Worm (Caenorhabditis elegans) whole organism, L4 larva: ENCODE data around the gene snr-5.

Experiments used
- F37D6.2 ChIP-seq: sonication (generic microtip); optimal IDR thresholded peaks from 2 replicates; lab custom pipeline; 2016; ENCODE audit warnings: mild to moderate bottlenecking, missing genetic modification characterization, missing compliant biosample characterization
- F49E8.2 ChIP-seq: sonication (generic microtip); optimal IDR thresholded peaks from 2 replicates; lab custom pipeline; 2016; ENCODE audit warnings: missing compliant biosample characterization, mild to moderate bottlenecking, missing genetic modification characterization, borderline replicate concordance
- Y105C5A.15 ChIP-seq: fragments of 200-800 bp; sonication (Bioruptor generic); IDR thresholded peaks from 2 replicates; pipeline ENCODE4 v1.3.6; 2022; ENCODE audit warnings: missing genetic modification characterization, missing compliant biosample characterization
- Y75B8A.6 ChIP-seq: fragments of 200-800 bp; sonication (Bioruptor generic); IDR thresholded peaks from 2 replicates; pipeline ENCODE4 v1.3.6; 2022; ENCODE audit warnings: missing genetic modification reagents, missing genetic modification characterization, missing compliant biosample characterization
- ZK337.2 ChIP-seq: fragments of 200-800 bp; sonication (Bioruptor generic); IDR thresholded peaks from 2 replicates; pipeline ENCODE4 v1.3.6; 2022; ENCODE audit warnings: missing genetic modification reagents, missing genetic modification characterization, missing compliant biosample characterization
- aha-1 ChIP-seq: fragments of 150-350 bp; peaks from one replicate; lab custom pipeline; 2014; ENCODE audit warnings: missing biosample characterization, missing genetic modification characterization
- aly-2 ChIP-seq: sonication (generic microtip); optimal IDR thresholded peaks from 2 replicates; lab custom pipeline; 2018; ENCODE audit warnings: missing biosample characterization, missing genetic modification characterization
- ama-1 ChIP-seq: fragments of 150-350 bp; optimal IDR thresholded peaks from 2 replicates; lab custom pipeline; 2014; ENCODE audit warnings: inconsistent platforms, mixed read lengths
- attf-4 ChIP-seq: sonication (generic microtip); optimal IDR thresholded peaks from 3 replicates; lab custom pipeline; 2017; ENCODE audit warnings: missing biosample characterization, missing genetic modification characterization
- ceh-28 ChIP-seq: fragments of 150-350 bp; optimal IDR thresholded peaks from 2 replicates; lab custom pipeline; 2014; ENCODE audit warnings: missing biosample characterization, missing genetic modification reagents, missing genetic modification characterization
- ceh-44 ChIP-seq: fragments of 200-800 bp; sonication (Bioruptor generic); IDR thresholded peaks from 2 replicates; pipeline ENCODE4 v1.3.6; 2022; ENCODE audit warnings: missing genetic modification reagents, missing genetic modification characterization, missing compliant biosample characterization
- cey-2 ChIP-seq: sonication (generic microtip); optimal IDR thresholded peaks from 3 replicates; lab custom pipeline; 2017; ENCODE audit warnings: missing genetic modification characterization, mild to moderate bottlenecking, missing compliant biosample characterization, antibody characterized with exemption, borderline replicate concordance; ENCODE audit not compliant: insufficient read depth
- daf-16 ChIP-seq, 3 experiments: sonication (generic microtip); optimal IDR thresholded peaks; 2 replicates each; lab custom pipeline; 2016 to 2017; ENCODE audit warnings: missing genetic modification characterization in 3 of 3, missing genetic modification reagents in 3 of 3, mild to moderate bottlenecking in 2 of 3, missing compliant biosample characterization in 2 of 3, missing biosample characterization in 1 of 3, moderate library complexity in 1 of 3
- daf-19 ChIP-seq: fragments of 200-800 bp; sonication (Bioruptor generic); conservative IDR thresholded peaks from 2 replicates; pipeline ENCODE4 v1.3.6; 2022; ENCODE audit warnings: missing genetic modification characterization, missing compliant biosample characterization
- dpl-1 ChIP-seq: fragments of 150-350 bp; optimal IDR thresholded peaks from 2 replicates; lab custom pipeline; 2014; ENCODE audit warnings: missing biosample characterization, missing genetic modification reagents, missing genetic modification characterization
- duxl-1 ChIP-seq: sonication (generic microtip); optimal IDR thresholded peaks from 2 replicates; lab custom pipeline; 2016; ENCODE audit warnings: mild to moderate bottlenecking, missing genetic modification characterization, moderate library complexity, missing compliant biosample characterization; ENCODE audit not compliant: poor library complexity
- egl-43 ChIP-seq: fragments of 200-800 bp; sonication (Bioruptor generic); IDR thresholded peaks from 2 replicates; pipeline ENCODE4 v1.3.6; 2022; ENCODE audit warnings: missing genetic modification reagents, missing genetic modification characterization, missing compliant biosample characterization
- fos-1 ChIP-seq: fragments of 150-350 bp; optimal IDR thresholded peaks from 2 replicates; lab custom pipeline; 2014; ENCODE audit warnings: missing biosample characterization, missing genetic modification characterization
- hlh-11 ChIP-seq: fragments of 200-800 bp; sonication (Bioruptor generic); optimal IDR thresholded peaks from 2 replicates; lab custom pipeline; 2018; ENCODE audit warnings: mild to moderate bottlenecking, missing genetic modification characterization, missing compliant biosample characterization
- jun-1 ChIP-seq: fragments of 150-350 bp; optimal IDR thresholded peaks from 2 replicates; lab custom pipeline; 2014; ENCODE audit warnings: missing biosample characterization, missing genetic modification reagents, missing genetic modification characterization
- lin-38 ChIP-seq: fragments of 200-800 bp; sonication (Bioruptor generic); IDR thresholded peaks from 2 replicates; pipeline ENCODE4 v1.3.6; 2022; ENCODE audit warnings: missing genetic modification reagents, missing genetic modification characterization, missing compliant biosample characterization
- lsy-2 ChIP-seq, 2 experiments: fragments of 150-350 bp in 1 of 2; sonication (generic microtip) in 1 of 2; optimal IDR thresholded peaks; 2 replicates each; lab custom pipeline; 2014 to 2017; ENCODE audit warnings: missing biosample characterization in 2 of 2, missing genetic modification characterization in 2 of 2
- mdt-29 ChIP-seq: fragments of 200-800 bp; sonication (Bioruptor generic); IDR thresholded peaks from 2 replicates; pipeline ENCODE4 v1.3.6; 2022; ENCODE audit warnings: missing genetic modification reagents, missing genetic modification characterization, missing compliant biosample characterization
- mep-1 ChIP-seq: fragments of 150-350 bp; sonication (generic microtip); optimal IDR thresholded peaks from 3 replicates; lab custom pipeline; 2014; ENCODE audit warnings: missing biosample characterization, missing genetic modification characterization
- mes-2 ChIP-seq: sonication (generic microtip); optimal IDR thresholded peaks from 2 replicates; lab custom pipeline; 2016; ENCODE audit warnings: missing genotype, mild to moderate bottlenecking, missing genetic modification characterization, missing compliant biosample characterization; ENCODE audit not compliant: poor library complexity, severe bottlenecking
- nhr-10 ChIP-seq: fragments of 150-350 bp; optimal IDR thresholded peaks from 2 replicates; lab custom pipeline; 2014; ENCODE audit warnings: missing biosample characterization, missing genetic modification characterization
- nhr-111 ChIP-seq: fragments of 200-800 bp; sonication (Bioruptor generic); optimal IDR thresholded peaks from 2 replicates; lab custom pipeline; 2018; ENCODE audit warnings: mild to moderate bottlenecking, missing genetic modification characterization, missing compliant biosample characterization
- nhr-28 ChIP-seq: fragments of 150-350 bp; optimal IDR thresholded peaks from 2 replicates; lab custom pipeline; 2014; ENCODE audit warnings: missing biosample characterization, missing genetic modification characterization
- nhr-6 ChIP-seq: fragments of 150-350 bp; optimal IDR thresholded peaks from 2 replicates; lab custom pipeline; 2014; ENCODE audit warnings: missing biosample characterization, missing genetic modification characterization
- nhr-77 ChIP-seq: fragments of 150-350 bp; optimal IDR thresholded peaks from 2 replicates; lab custom pipeline; 2014; ENCODE audit warnings: missing biosample characterization, missing genetic modification characterization
- pha-4 ChIP-seq, 2 experiments: fragments of 150-350 bp in 1 of 2; fragments of 200-800 bp in 1 of 2; sonication (Bioruptor generic) in 1 of 2; IDR thresholded peaks in 1 of 2; optimal IDR thresholded peaks in 1 of 2; 2 replicates each; pipeline versions ENCODE4 v1.3.6 to Lab custom; 2014 to 2022; ENCODE audit warnings: missing genetic modification characterization in 2 of 2, missing genetic modification reagents in 2 of 2, missing biosample characterization in 1 of 2, missing compliant biosample characterization in 1 of 2
- pqm-1 ChIP-seq: sonication (generic microtip); optimal IDR thresholded peaks from 2 replicates; lab custom pipeline; 2017; ENCODE audit warnings: missing biosample characterization, missing genetic modification characterization
- sdz-12 ChIP-seq: fragments of 200-800 bp; sonication (Bioruptor generic); optimal IDR thresholded peaks from 2 replicates; lab custom pipeline; 2018; ENCODE audit warnings: mild to moderate bottlenecking, missing genetic modification characterization, missing compliant biosample characterization
- set-16 ChIP-seq: fragments of 200-800 bp; sonication (Bioruptor generic); IDR thresholded peaks from 2 replicates; pipeline ENCODE4 v1.3.6; 2022; ENCODE audit warnings: missing genetic modification reagents, missing genetic modification characterization, missing compliant biosample characterization
- spr-1 ChIP-seq: sonication (generic microtip); optimal IDR thresholded peaks from 2 replicates; lab custom pipeline; 2016; ENCODE audit warnings: mild to moderate bottlenecking, missing genetic modification characterization, missing compliant biosample characterization
- tra-1 ChIP-seq: fragments of 200-800 bp; sonication (Bioruptor generic); IDR thresholded peaks from 2 replicates; pipeline ENCODE4 v1.3.6; 2022; ENCODE audit warnings: missing genetic modification reagents, missing genetic modification characterization, missing compliant biosample characterization
- unc-62 ChIP-seq, 3 experiments: fragments of 150-350 bp in 1 of 3; sonication (generic microtip); optimal IDR thresholded peaks in 2 of 3; peaks in 1 of 3; 1 replicate in 1 of 3; 2 replicates in 2 of 3; lab custom pipeline; 2014 to 2017; ENCODE audit warnings: missing biosample characterization in 3 of 3, missing genetic modification characterization in 3 of 3, missing genetic modification reagents in 3 of 3, missing genotype in 1 of 3

snr-5 gene

ce11 chrIII:7861535-7862120 lies at the start of gene snr-5:
snr-5 (plus strand) TSS chrIII:7862070.
- no peak for TF ChIP-seq aly-2 (tag; lab: Kevin White, UChicago)
- no peak for TF ChIP-seq sdz-12 (GFP tag; lab: Kevin White, UChicago)
- no peak for TF ChIP-seq nhr-6 (tag; lab: Kevin White, UChicago)
- TF ChIP-seq mdt-29 (GFP tag; lab: Robert Waterston, UW) = no peak
- TF ChIP-seq lsy-2 (tag; optimal IDR thresholded peaks at IDR 0.05; lab: Kevin White, UChicago) = peak in 1 of 2 experiments; percentile 46
- TF ChIP-seq F49E8.2 = no peak
- TF ChIP-seq jun-1 (tag; lab: Kevin White, UChicago) = no peak
- TF ChIP-seq Y75B8A.6 (GFP tag; lab: Robert Waterston, UW) = no peak
- no peak for TF ChIP-seq nhr-10 (tag; lab: Kevin White, UChicago)
- no peak for TF ChIP-seq hlh-11 (tag; lab: Kevin White, UChicago)
- TF ChIP-seq dpl-1 = peak; percentile 29
- no peak for TF ChIP-seq spr-1
- TF ChIP-seq ceh-28 (tag; lab: Kevin White, UChicago) = no peak
- TF ChIP-seq attf-4 (tag; lab: Kevin White, UChicago) = no peak
- no peak for TF ChIP-seq mep-1 (tag; lab: Kevin White, UChicago)
- no peak for TF ChIP-seq pha-4 (GFP tag; IDR thresholded peaks at IDR 0.05; lab: Robert Waterston, UW)
- no peak for TF ChIP-seq pha-4 (tag; optimal IDR thresholded peaks at IDR 0.05; lab: Kevin White, UChicago)
- no peak for TF ChIP-seq daf-16 (GFP tag; optimal IDR thresholded peaks at IDR 0.05; lab: Kevin White, UChicago)
- TF ChIP-seq daf-16 (tag; optimal IDR thresholded peaks at IDR 0.05; lab: Kevin White, UChicago) = peak; percentile 10
- no peak for TF ChIP-seq aha-1 (tag; lab: Kevin White, UChicago)
- no peak for TF ChIP-seq Y105C5A.15 (GFP tag; lab: Robert Waterston, UW)
- TF ChIP-seq lin-38 (GFP tag; lab: Robert Waterston, UW) = no peak
- TF ChIP-seq cey-2 (tag; lab: Kevin White, UChicago) = no peak
- no peak for TF ChIP-seq ceh-44 (GFP tag; lab: Robert Waterston, UW)
- no peak for TF ChIP-seq fos-1 (tag; lab: Kevin White, UChicago)
- TF ChIP-seq daf-19 (GFP tag; lab: Robert Waterston, UW) = no peak
- no peak for TF ChIP-seq nhr-28 (tag; lab: Kevin White, UChicago)
- no peak for TF ChIP-seq set-16 (GFP tag; lab: Robert Waterston, UW)
- TF ChIP-seq mes-2 (tag; lab: Kevin White, UChicago) = peak; percentile 48
- TF ChIP-seq nhr-111 (GFP tag; lab: Kevin White, UChicago) = no peak
- no peak for TF ChIP-seq pqm-1
- TF ChIP-seq F37D6.2 (tag; lab: Kevin White, UChicago) = no peak
- TF ChIP-seq egl-43 (GFP tag; lab: Robert Waterston, UW) = no peak
- no peak for TF ChIP-seq ZK337.2
- TF ChIP-seq unc-62 (GFP tag; optimal IDR thresholded peaks at IDR 0.05 in 1 of 2; lab: Kevin White, UChicago) = no peak
- no peak for TF ChIP-seq unc-62 (tag; optimal IDR thresholded peaks at IDR 0.05; lab: Kevin White, UChicago)
- TF ChIP-seq nhr-77 (tag; lab: Kevin White, UChicago) = no peak
- TF ChIP-seq tra-1 (GFP tag; lab: Robert Waterston, UW) = no peak

ce11 chrIII:7812208-7812880 lies 49.5 kb upstream of the snr-5 start:
- no peak for TF ChIP-seq ama-1 (lab: Kevin White, UChicago)
- TF ChIP-seq duxl-1 (tag; lab: Kevin White, UChicago) = peak; percentile 62
- peak in 1 of 2 experiments; percentile 12 for TF ChIP-seq unc-62 (GFP tag; optimal IDR thresholded peaks at IDR 0.05 in 1 of 2; lab: Kevin White, UChicago)
- no peak for TF ChIP-seq unc-62 (tag; optimal IDR thresholded peaks at IDR 0.05; lab: Kevin White, UChicago)
- peak; percentile 91 for TF ChIP-seq set-16 (GFP tag; lab: Robert Waterston, UW)
